Worm (Caenorhabditis elegans): ENCODE measurements around the gene obr-1.
A peak's percentile ranks its signal among the peaks of the same experiment; 100 is the strongest.

obr-1 gene

ce11 chrIII:11317164-11317620 is 46.5 kb upstream of the obr-1 start, which contains the start of gene mcm-10 (continued):
- TF ChIP-seq nhr-47 (tag; optimal IDR thresholded peaks at IDR 0.05) (peak; percentile 95), ceh-63 (GFP tag; optimal IDR thresholded peaks at IDR 0.05) (peak; percentile 91), unc-30 (tag; optimal IDR thresholded peaks at IDR 0.05) (no peak), F16B12.6 (tag; optimal IDR thresholded peaks at IDR 0.05) (peak; percentile 93), elt-2 (tag; optimal IDR thresholded peaks at IDR 0.05) (peak; percentile 65), zag-1 (tag; optimal IDR thresholded peaks at IDR 0.05) (no peak), zip-4 (GFP tag; optimal IDR thresholded peaks at IDR 0.05) (no peak), mep-1 (tag; optimal IDR thresholded peaks at IDR 0.05) (peak; percentile 72), vab-15 (tag; optimal IDR thresholded peaks at IDR 0.05) (peak; percentile 79), tbx-2 (tag; optimal IDR thresholded peaks at IDR 0.05) (peak; percentile 91), dpl-1 (GFP tag; optimal IDR thresholded peaks at IDR 0.05) (peak; percentile 87 to 90 (median 90)), nhr-20 (tag; optimal IDR thresholded peaks at IDR 0.05) (peak; percentile 87), unc-62 (GFP tag; optimal IDR thresholded peaks at IDR 0.05) (no peak), aha-1 (tag; optimal IDR thresholded peaks at IDR 0.05) (no peak), ztf-11 (tag; optimal IDR thresholded peaks at IDR 0.05) (peak in 1 of 2 experiments; percentile 90), nhr-12 (tag; optimal IDR thresholded peaks at IDR 0.05) (no peak), pax-3 (tag; optimal IDR thresholded peaks at IDR 0.05) (peak; percentile 97), hlh-17 (GFP tag; optimal IDR thresholded peaks at IDR 0.05; ENCODE audit: borderline replicate concordance) (no peak), nhr-77 (tag; optimal IDR thresholded peaks at IDR 0.05) (peak; percentile 72), dsc-1 (tag; optimal IDR thresholded peaks at IDR 0.05) (peak; percentile 89), ces-1 (GFP tag; optimal IDR thresholded peaks at IDR 0.05) (no peak), nhr-71 (tag; optimal IDR thresholded peaks at IDR 0.05) (peak; percentile 94), efl-3 (GFP tag; optimal IDR thresholded peaks at IDR 0.05) (peak; percentile 33), jun-1 (tag; optimal IDR thresholded peaks at IDR 0.05) (peak; percentile 55), elt-3 (tag; optimal IDR thresholded peaks at IDR 0.05) (peak in 1 of 6 experiments; percentile 46), C34B4.2 (tag; optimal IDR thresholded peaks at IDR 0.05) (no peak), ets-5 (GFP tag; IDR thresholded peaks at IDR 0.05) (no peak), C16A3.4 (tag; optimal IDR thresholded peaks at IDR 0.05) (peak; percentile 65), pag-3 (tag; optimal IDR thresholded peaks at IDR 0.05; ENCODE audit: borderline replicate concordance, insufficient read depth) (no peak), ceh-82 (tag; optimal IDR thresholded peaks at IDR 0.05) (peak; percentile 34 to 43 (median 43)), unc-98 (GFP tag; IDR thresholded peaks at IDR 0.05) (peak; percentile 77), mab-9 (GFP tag; IDR thresholded peaks at IDR 0.05) (peak; percentile 50; the same call in 1 of the 2 replicates), egl-27 (tag; optimal IDR thresholded peaks at IDR 0.05) (no peak), mef-2 (tag; optimal IDR thresholded peaks at IDR 0.05) (no peak), alr-1 (tag; optimal IDR thresholded peaks at IDR 0.05; ENCODE audit: borderline replicate concordance) (no peak), ceh-88 (GFP tag; IDR thresholded peaks at IDR 0.05) (peak; percentile 77), C04F5.9 (tag; optimal IDR thresholded peaks at IDR 0.05) (peak; percentile 87), nhr-237 (tag; optimal IDR thresholded peaks at IDR 0.05) (peak; percentile 65), ama-1 (optimal IDR thresholded peaks at IDR 0.05) (no peak), hpl-2 (GFP tag; optimal IDR thresholded peaks at IDR 0.05) (peak; percentile 19), nhr-84 (tag; optimal IDR thresholded peaks at IDR 0.05) (no peak), tlp-1 (tag; optimal IDR thresholded peaks at IDR 0.05) (no peak), efl-1 (optimal IDR thresholded peaks at IDR 0.05) (peak; percentile 89 to 93), efl-1 (GFP tag; optimal IDR thresholded peaks at IDR 0.05 in 1 of 2) (peak; percentile 89 to 98)
